Worm (Caenorhabditis elegans) whole organism, young adult: Measurements from ENCODE around the gene nuo-1.

ENCODE experiments used
- B0035.1 ChIP-seq: sonication (generic microtip); optimal IDR thresholded peaks from 2 replicates; lab custom pipeline; 2016; ENCODE audit warnings: missing genetic modification characterization, mild to moderate bottlenecking, missing compliant biosample characterization, missing genotype, missing genetic modification reagents
- B0336.3 ChIP-seq: fragments of 200-800 bp; sonication (Bioruptor generic); IDR thresholded peaks from 2 replicates; pipeline ENCODE4 v1.3.6; 2022; ENCODE audit warnings: missing genetic modification characterization, missing compliant biosample characterization
- F22D6.2 ChIP-seq: sonication (generic microtip); optimal IDR thresholded peaks from 2 replicates; lab custom pipeline; 2016; ENCODE audit warnings: mild to moderate bottlenecking, missing genetic modification characterization, missing compliant biosample characterization
- F23B12.7 ChIP-seq: sonication (generic microtip); optimal IDR thresholded peaks from 2 replicates; lab custom pipeline; 2017; ENCODE audit warnings: missing genetic modification characterization, mild to moderate bottlenecking, missing compliant biosample characterization, antibody characterized with exemption, moderate library complexity; ENCODE audit not compliant: insufficient read depth
- F37B4.10 ChIP-seq: fragments of 200-800 bp; sonication (Bioruptor generic); IDR thresholded peaks from 2 replicates; pipeline ENCODE4 v1.3.6; 2022; ENCODE audit warnings: missing genetic modification characterization, missing compliant biosample characterization
- F55B11.4 ChIP-seq: sonication (generic microtip); optimal IDR thresholded peaks from 2 replicates; lab custom pipeline; 2016; ENCODE audit warnings: missing compliant biosample characterization, missing genetic modification characterization, borderline replicate concordance; ENCODE audit not compliant: insufficient read depth
- F57C9.4 ChIP-seq: sonication (generic microtip); optimal IDR thresholded peaks from 2 replicates; lab custom pipeline; 2017; ENCODE audit warnings: mild to moderate bottlenecking, missing genetic modification characterization, missing compliant biosample characterization
- K12H6.12 ChIP-seq: fragments of 200-800 bp; sonication (Bioruptor generic); optimal IDR thresholded peaks from 2 replicates; lab custom pipeline; 2018; ENCODE audit warnings: mild to moderate bottlenecking, missing genetic modification characterization, missing compliant biosample characterization
- T07F8.4 ChIP-seq: sonication (generic microtip); optimal IDR thresholded peaks from 2 replicates; lab custom pipeline; 2016; ENCODE audit warnings: mild to moderate bottlenecking, missing genetic modification characterization, moderate library complexity, missing compliant biosample characterization
- T26A5.8 ChIP-seq: sonication (generic microtip); optimal IDR thresholded peaks from 2 replicates; lab custom pipeline; 2016; ENCODE audit warnings: missing genetic modification characterization, missing compliant biosample characterization
- Y53G8AR.9 ChIP-seq: fragments of 200-800 bp; sonication (Bioruptor generic); conservative IDR thresholded peaks from 2 replicates; pipeline ENCODE4 v1.3.6; 2022; ENCODE audit warnings: missing genetic modification reagents, missing genetic modification characterization, missing compliant biosample characterization
- Y56A3A.18 ChIP-seq: fragments of 200-800 bp; sonication (Bioruptor generic); IDR thresholded peaks from 2 replicates; pipeline ENCODE4 v1.3.6; 2022; ENCODE audit warnings: missing genetic modification reagents, missing genetic modification characterization, missing compliant biosample characterization
- Y95B8A.8 ChIP-seq: fragments of 200-800 bp; sonication (Bioruptor generic); IDR thresholded peaks from 2 replicates; pipeline ENCODE4 v1.3.6; 2022; ENCODE audit warnings: missing genetic modification reagents, missing genetic modification characterization, missing compliant biosample characterization
- akir-1 ChIP-seq: fragments of 200-800 bp; sonication (Bioruptor generic); optimal IDR thresholded peaks from 2 replicates; lab custom pipeline; 2018; ENCODE audit warnings: mild to moderate bottlenecking, missing genetic modification characterization, moderate library complexity, missing compliant biosample characterization
- aptf-2 ChIP-seq: fragments of 200-800 bp; sonication (Bioruptor generic); conservative IDR thresholded peaks from 2 replicates; pipeline ENCODE4 v1.3.6; 2022; ENCODE audit warnings: missing genetic modification reagents, missing genetic modification characterization, missing compliant biosample characterization
- atf-7 ChIP-seq: sonication (generic microtip); optimal IDR thresholded peaks from 2 replicates; lab custom pipeline; 2017; ENCODE audit warnings: mild to moderate bottlenecking, missing genetic modification characterization, missing compliant biosample characterization
- attf-3 ChIP-seq: fragments of 200-800 bp; sonication (Bioruptor generic); conservative IDR thresholded peaks from 2 replicates; pipeline ENCODE4 v1.3.6; 2022; ENCODE audit warnings: missing genetic modification reagents, missing genetic modification characterization, missing compliant biosample characterization
- attf-6 ChIP-seq: fragments of 200-800 bp; sonication (Bioruptor generic); IDR thresholded peaks from 2 replicates; pipeline ENCODE4 v1.3.6; 2022; ENCODE audit warnings: missing genetic modification reagents, missing genetic modification characterization, missing compliant biosample characterization
- bed-1 ChIP-seq: fragments of 200-800 bp; sonication (Bioruptor generic); IDR thresholded peaks from 2 replicates; pipeline ENCODE4 v1.3.6; 2022; ENCODE audit warnings: missing genetic modification reagents, missing genetic modification characterization, missing compliant biosample characterization
- ceh-91 ChIP-seq: fragments of 200-800 bp; sonication (Bioruptor generic); IDR thresholded peaks from 2 replicates; pipeline ENCODE4 v1.3.6; 2022; ENCODE audit warnings: missing genetic modification reagents, missing genetic modification characterization, missing compliant biosample characterization
- chd-7 ChIP-seq: sonication (generic microtip); optimal IDR thresholded peaks from 2 replicates; lab custom pipeline; 2016; ENCODE audit warnings: mild to moderate bottlenecking, missing genetic modification characterization, moderate library complexity, missing compliant biosample characterization
- die-1 ChIP-seq: sonication (generic microtip); optimal IDR thresholded peaks from 2 replicates; lab custom pipeline; 2016; ENCODE audit warnings: missing genotype, mild to moderate bottlenecking, missing genetic modification characterization, missing compliant biosample characterization
- dpl-1 ChIP-seq: fragments of 150-350 bp; optimal IDR thresholded peaks from 2 replicates; lab custom pipeline; 2014; ENCODE audit warnings: missing biosample characterization, missing genetic modification reagents, missing genetic modification characterization
- efl-1 ChIP-seq: fragments of 150-350 bp; optimal IDR thresholded peaks from 2 replicates; lab custom pipeline; 2014; ENCODE audit warnings: missing biosample characterization, missing genetic modification reagents, missing genetic modification characterization
- egl-44 ChIP-seq: fragments of 200-800 bp; sonication (Bioruptor generic); IDR thresholded peaks from 2 replicates; pipeline ENCODE4 v1.3.6; 2022; ENCODE audit warnings: missing genetic modification reagents, missing genetic modification characterization, missing compliant biosample characterization
- egrh-3 ChIP-seq: fragments of 200-800 bp; sonication (Bioruptor generic); IDR thresholded peaks from 2 replicates; pipeline ENCODE4 v1.3.6; 2022; ENCODE audit warnings: missing genetic modification reagents, missing genetic modification characterization, missing compliant biosample characterization
- ekl-4 ChIP-seq: fragments of 200-800 bp; sonication (Bioruptor generic); IDR thresholded peaks from 2 replicates; pipeline ENCODE4 v1.3.6; 2022; ENCODE audit warnings: missing genetic modification reagents, missing genetic modification characterization, missing compliant biosample characterization
- hlh-12 ChIP-seq: sonication (generic microtip); optimal IDR thresholded peaks from 2 replicates; lab custom pipeline; 2016; ENCODE audit warnings: missing genetic modification characterization, missing compliant biosample characterization
- hmg-20 ChIP-seq: fragments of 200-800 bp; sonication (Bioruptor generic); IDR thresholded peaks from 2 replicates; pipeline ENCODE4 v1.3.6; 2022; ENCODE audit warnings: missing genetic modification reagents, missing genetic modification characterization, missing compliant biosample characterization
- let-526 ChIP-seq: fragments of 200-800 bp; sonication (Bioruptor generic); IDR thresholded peaks from 2 replicates; pipeline ENCODE4 v1.3.6; 2022; ENCODE audit warnings: missing genetic modification reagents, missing genetic modification characterization, missing compliant biosample characterization
- lin-26 ChIP-seq: fragments of 200-800 bp; sonication (Bioruptor generic); IDR thresholded peaks from 2 replicates; pipeline ENCODE4 v1.3.6; 2022; ENCODE audit warnings: missing genetic modification reagents, missing genetic modification characterization, missing compliant biosample characterization
- madf-10 ChIP-seq: sonication (generic microtip); optimal IDR thresholded peaks from 2 replicates; lab custom pipeline; 2016; ENCODE audit warnings: mild to moderate bottlenecking, missing genetic modification characterization, missing compliant biosample characterization
- mxl-1 ChIP-seq: sonication (generic microtip); optimal IDR thresholded peaks from 2 replicates; lab custom pipeline; 2016; ENCODE audit warnings: missing genetic modification characterization, missing compliant biosample characterization
- nfya-2 ChIP-seq: fragments of 200-800 bp; sonication (Bioruptor generic); IDR thresholded peaks from 2 replicates; pipeline ENCODE4 v1.3.6; 2022; ENCODE audit warnings: missing genetic modification reagents, missing genetic modification characterization, missing compliant biosample characterization
- nhr-120 ChIP-seq: fragments of 200-800 bp; sonication (Bioruptor generic); IDR thresholded peaks from 2 replicates; pipeline ENCODE4 v1.3.6; 2022; ENCODE audit warnings: missing genetic modification characterization, missing compliant biosample characterization
- pbrm-1 ChIP-seq: fragments of 200-800 bp; sonication (Bioruptor generic); IDR thresholded peaks from 2 replicates; pipeline ENCODE4 v1.3.6; 2022; ENCODE audit warnings: missing genetic modification reagents, missing genetic modification characterization, missing compliant biosample characterization
- pha-4 ChIP-seq: fragments of 150-350 bp; sonication (generic microtip); optimal IDR thresholded peaks from 2 replicates; lab custom pipeline; 2014; ENCODE audit warnings: missing biosample characterization, missing genetic modification reagents, missing genetic modification characterization
- rcor-1 ChIP-seq: fragments of 200-800 bp; sonication (Bioruptor generic); IDR thresholded peaks from 2 replicates; pipeline ENCODE4 v1.3.6; 2022; ENCODE audit warnings: missing genetic modification reagents, missing genetic modification characterization, missing compliant biosample characterization
- sdz-38 ChIP-seq: sonication (generic microtip); optimal IDR thresholded peaks from 2 replicates; lab custom pipeline; 2016; ENCODE audit warnings: missing genotype, missing genetic modification characterization, missing compliant biosample characterization
- snpc-3.4 ChIP-seq: sonication (generic microtip); optimal IDR thresholded peaks from 2 replicates; lab custom pipeline; 2017; ENCODE audit warnings: missing genetic modification characterization, mild to moderate bottlenecking, missing compliant biosample characterization, antibody characterized with exemption, moderate library complexity, missing genotype, missing genetic modification reagents
- tbp1 ChIP-seq: fragments of 200-800 bp; sonication (Bioruptor generic); optimal IDR thresholded peaks from 2 replicates; lab custom pipeline; 2018; ENCODE audit warnings: mild to moderate bottlenecking, missing genetic modification characterization, missing compliant biosample characterization
- tbx-9 ChIP-seq: sonication (generic microtip); optimal IDR thresholded peaks from 2 replicates; lab custom pipeline; 2016; ENCODE audit warnings: borderline replicate concordance, missing genetic modification characterization, inconsistent platforms, missing compliant biosample characterization
- unc-130 ChIP-seq: sonication (generic microtip); optimal IDR thresholded peaks from 2 replicates; lab custom pipeline; 2016; ENCODE audit warnings: missing genetic modification reagents, missing genetic modification characterization, missing compliant biosample characterization
- unc-62 ChIP-seq: fragments of 150-350 bp; optimal IDR thresholded peaks from 2 replicates; lab custom pipeline; 2014; ENCODE audit warnings: missing biosample characterization, missing genetic modification reagents, missing genetic modification characterization
- zfh-2 ChIP-seq: fragments of 200-800 bp; sonication (Bioruptor generic); conservative IDR thresholded peaks from 2 replicates; pipeline ENCODE4 v1.3.6; 2022; ENCODE audit warnings: missing genetic modification reagents, missing genetic modification characterization, missing compliant biosample characterization
- ztf-22 ChIP-seq: fragments of 200-800 bp; sonication (Bioruptor generic); optimal IDR thresholded peaks from 2 replicates; lab custom pipeline; 2018; ENCODE audit warnings: mild to moderate bottlenecking, missing genetic modification characterization, moderate library complexity, missing compliant biosample characterization
- ztf-3 ChIP-seq: fragments of 200-800 bp; sonication (Bioruptor generic); optimal IDR thresholded peaks from 2 replicates; lab custom pipeline; 2018; ENCODE audit warnings: mild to moderate bottlenecking, missing genetic modification characterization, missing compliant biosample characterization

Gene nuo-1

ce11 chrII:11076550-11076949, 21.1 kb upstream of the nuo-1 start:
- TF ChIP-seq atf-7 (tag; lab: Kevin White, UChicago) (no peak), Y53G8AR.9 (GFP tag; lab: Robert Waterston, UW) (no peak), F23B12.7 (no peak), ztf-3 (no peak), chd-7 (tag; lab: Kevin White, UChicago) (no peak), K12H6.12 (no peak), ekl-4 (GFP tag; lab: Robert Waterston, UW) (no peak), akir-1 (GFP tag; lab: Kevin White, UChicago) (no peak), egrh-3 (no peak)
- TF ChIP-seq, all 124 proteins: peak for 0

DNA sequence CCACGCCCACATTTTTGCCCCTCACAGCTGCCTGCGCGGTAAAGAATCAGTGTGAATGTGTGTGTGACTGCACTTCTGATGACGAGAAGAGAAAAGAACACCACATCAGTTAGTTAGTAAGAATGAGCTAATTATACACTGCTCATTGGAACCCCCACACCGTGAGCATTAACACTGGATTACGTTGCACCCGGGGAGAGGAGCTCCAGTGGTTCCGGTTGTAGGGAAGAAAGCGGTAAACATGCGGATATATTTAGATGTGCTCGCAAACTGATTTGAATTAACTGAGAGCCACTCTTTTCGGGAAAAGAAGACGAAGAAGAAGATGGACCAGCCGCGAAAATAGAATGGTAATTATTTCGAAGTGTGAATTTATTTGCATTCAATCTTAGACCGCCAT, 10.9 kb upstream of the nuo-1 start:
- TF ChIP-seq Y56A3A.18 (GFP tag; lab: Robert Waterston, UW) = no peak
- no peak for TF ChIP-seq ztf-22
- TF ChIP-seq hlh-12 (tag; lab: Kevin White, UChicago) = no peak
- no peak for TF ChIP-seq unc-62 (GFP tag; lab: Kevin White, UChicago)
- no peak for TF ChIP-seq F57C9.4 (tag; lab: Kevin White, UChicago)
- TF ChIP-seq K12H6.12 = no peak
- TF ChIP-seq nfya-2 (GFP tag; lab: Robert Waterston, UW) = no peak
- TF ChIP-seq madf-10 (tag; lab: Kevin White, UChicago) = no peak
- no peak for TF ChIP-seq lin-26 (GFP tag; lab: Robert Waterston, UW)
- TF ChIP-seq let-526 = no peak
- TF ChIP-seq pha-4 (tag; lab: Kevin White, UChicago) = no peak
- no peak for TF ChIP-seq snpc-3.4
- TF ChIP-seq aptf-2 = no peak
- no peak for TF ChIP-seq ekl-4 (GFP tag; lab: Robert Waterston, UW)

ce11 chrII:11088137-11088536, 9.5 kb upstream of the nuo-1 start:
- TF ChIP-seq nhr-120 (GFP tag; lab: Robert Waterston, UW) (no peak), tbx-9 (no peak), ekl-4 (GFP tag; lab: Robert Waterston, UW) (no peak), pbrm-1 (GFP tag; lab: Robert Waterston, UW) (no peak), F55B11.4 (tag; lab: Kevin White, UChicago) (no peak), ztf-22 (no peak), hmg-20 (GFP tag; lab: Robert Waterston, UW) (no peak), die-1 (tag; lab: Kevin White, UChicago) (no peak), bed-1 (GFP tag; lab: Robert Waterston, UW) (no peak), unc-130 (GFP tag; lab: Kevin White, UChicago) (no peak), T07F8.4 (tag; lab: Kevin White, UChicago) (no peak), sdz-38 (tag; lab: Kevin White, UChicago) (no peak), let-526 (no peak), B0336.3 (GFP tag; lab: Robert Waterston, UW) (no peak), rcor-1 (GFP tag; lab: Robert Waterston, UW) (no peak), mxl-1 (tag; lab: Kevin White, UChicago) (no peak)

DNA sequence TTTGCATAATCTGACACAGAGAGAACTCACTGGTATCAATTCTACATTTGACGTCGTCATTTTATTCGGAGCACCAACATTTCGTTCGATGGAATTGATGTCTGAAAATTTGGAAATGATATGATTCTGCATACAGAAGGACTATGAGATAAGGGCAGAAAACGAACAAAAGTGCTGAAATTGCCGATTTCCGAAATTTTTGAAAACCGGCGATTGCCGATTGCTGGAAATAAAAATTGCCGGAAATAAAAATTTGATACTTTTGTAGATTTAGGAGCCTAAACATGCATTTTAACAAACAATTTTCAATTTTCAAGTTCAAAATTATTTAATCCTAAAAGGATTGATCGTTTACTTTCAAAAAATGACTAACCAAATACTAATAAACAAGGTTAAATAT, 8.3 kb upstream of the nuo-1 start, which contains the start of gene unc-53:
Gene unc-53 (minus strand): TSS at position 101 of the 400 bp plus-strand sequence.
- TF ChIP-seq B0035.1 (no peak), attf-6 (GFP tag; lab: Robert Waterston, UW) (no peak), egl-44 (GFP tag; lab: Robert Waterston, UW) (no peak), egrh-3 (no peak), efl-1 (GFP tag; lab: Kevin White, UChicago) (no peak), F37B4.10 (no peak), zfh-2 (GFP tag; lab: Robert Waterston, UW) (no peak), dpl-1 (GFP tag; lab: Kevin White, UChicago) (no peak), pbrm-1 (GFP tag; lab: Robert Waterston, UW) (no peak), F22D6.2 (tag; lab: Kevin White, UChicago) (no peak), attf-3 (GFP tag; lab: Robert Waterston, UW) (no peak), ceh-91 (no peak), Y95B8A.8 (GFP tag; lab: Robert Waterston, UW) (no peak), tbp1 (GFP tag; lab: Kevin White, UChicago) (no peak), T26A5.8 (no peak)
